Worm (Caenorhabditis elegans) whole organism, young adult: Measurements from ENCODE around the gene sru-40.

Experiments used
- B0035.1 ChIP-seq: sonication (generic microtip); optimal IDR thresholded peaks from 2 replicates; lab custom pipeline; 2016; ENCODE audit warnings: missing genetic modification characterization, mild to moderate bottlenecking, missing compliant biosample characterization, missing genotype, missing genetic modification reagents
- F57C9.4 ChIP-seq: sonication (generic microtip); optimal IDR thresholded peaks from 2 replicates; lab custom pipeline; 2017; ENCODE audit warnings: mild to moderate bottlenecking, missing genetic modification characterization, missing compliant biosample characterization
- K11D2.4 ChIP-seq: fragments of 200-800 bp; sonication (Bioruptor generic); IDR thresholded peaks from 2 replicates; pipeline ENCODE4 v1.3.6; 2022; ENCODE audit warnings: missing genetic modification reagents, missing genetic modification characterization, missing compliant biosample characterization
- Y67H2A.10 ChIP-seq: fragments of 200-800 bp; sonication (Bioruptor generic); conservative IDR thresholded peaks from 2 replicates; pipeline ENCODE4 v1.3.6; 2022; ENCODE audit warnings: missing genetic modification reagents, missing genetic modification characterization, missing compliant biosample characterization
- ama-1 ChIP-seq, 3 experiments: fragments of 150-350 bp in 1 of 3; sonication (generic microtip) in 2 of 3; optimal IDR thresholded peaks; 2 replicates each; lab custom pipeline; 2014 to 2018; ENCODE audit warnings: missing biosample characterization in 2 of 3, missing genetic modification characterization in 2 of 3, missing genetic modification reagents in 2 of 3
- aptf-2 ChIP-seq: fragments of 200-800 bp; sonication (Bioruptor generic); conservative IDR thresholded peaks from 2 replicates; pipeline ENCODE4 v1.3.6; 2022; ENCODE audit warnings: missing genetic modification reagents, missing genetic modification characterization, missing compliant biosample characterization
- bed-1 ChIP-seq: fragments of 200-800 bp; sonication (Bioruptor generic); IDR thresholded peaks from 2 replicates; pipeline ENCODE4 v1.3.6; 2022; ENCODE audit warnings: missing genetic modification reagents, missing genetic modification characterization, missing compliant biosample characterization
- bed-2 ChIP-seq: fragments of 200-800 bp; sonication (Bioruptor generic); IDR thresholded peaks from 2 replicates; pipeline ENCODE4 v1.3.6; 2022; ENCODE audit warnings: missing genetic modification reagents, missing genetic modification characterization, missing compliant biosample characterization
- ceh-91 ChIP-seq: fragments of 200-800 bp; sonication (Bioruptor generic); IDR thresholded peaks from 2 replicates; pipeline ENCODE4 v1.3.6; 2022; ENCODE audit warnings: missing genetic modification reagents, missing genetic modification characterization, missing compliant biosample characterization
- chd-7 ChIP-seq: sonication (generic microtip); optimal IDR thresholded peaks from 2 replicates; lab custom pipeline; 2016; ENCODE audit warnings: mild to moderate bottlenecking, missing genetic modification characterization, moderate library complexity, missing compliant biosample characterization
- dox-1 ChIP-seq: fragments of 200-800 bp; sonication (Bioruptor generic); IDR thresholded peaks from 2 replicates; pipeline ENCODE4 v1.3.6; 2022; ENCODE audit warnings: missing genetic modification reagents, missing genetic modification characterization, missing compliant biosample characterization
- egl-44 ChIP-seq: fragments of 200-800 bp; sonication (Bioruptor generic); IDR thresholded peaks from 2 replicates; pipeline ENCODE4 v1.3.6; 2022; ENCODE audit warnings: missing genetic modification reagents, missing genetic modification characterization, missing compliant biosample characterization
- hmg-20 ChIP-seq: fragments of 200-800 bp; sonication (Bioruptor generic); IDR thresholded peaks from 2 replicates; pipeline ENCODE4 v1.3.6; 2022; ENCODE audit warnings: missing genetic modification reagents, missing genetic modification characterization, missing compliant biosample characterization
- hsf-1 ChIP-seq: fragments of 200-800 bp; sonication (Bioruptor generic); IDR thresholded peaks from 2 replicates; pipeline ENCODE4 v1.3.6; 2022; ENCODE audit warnings: missing genetic modification reagents, missing genetic modification characterization, missing compliant biosample characterization
- lir-1 ChIP-seq: fragments of 200-800 bp; sonication (Bioruptor generic); conservative IDR thresholded peaks from 2 replicates; pipeline ENCODE4 v1.3.6; 2022; ENCODE audit warnings: missing genetic modification reagents, missing genetic modification characterization, missing compliant biosample characterization
- mcd-1 ChIP-seq: fragments of 200-800 bp; sonication (Bioruptor generic); IDR thresholded peaks from 2 replicates; pipeline ENCODE4 v1.3.6; 2022; ENCODE audit warnings: missing genetic modification reagents, missing genetic modification characterization, missing compliant biosample characterization
- mes-4 ChIP-seq: sonication (generic microtip); optimal IDR thresholded peaks from 2 replicates; lab custom pipeline; 2016; ENCODE audit warnings: missing genotype, missing genetic modification characterization, missing compliant biosample characterization
- nfya-1 ChIP-seq: sonication (generic microtip); optimal IDR thresholded peaks from 2 replicates; lab custom pipeline; 2017; ENCODE audit warnings: antibody characterized with exemption, missing compliant biosample characterization, missing genetic modification characterization, borderline replicate concordance; ENCODE audit not compliant: insufficient read depth
- nfyb-1 ChIP-seq: fragments of 200-800 bp; sonication (Bioruptor generic); IDR thresholded peaks from 2 replicates; pipeline ENCODE4 v1.3.6; 2022; ENCODE audit warnings: missing genetic modification reagents, missing genetic modification characterization, missing compliant biosample characterization
- pbrm-1 ChIP-seq: fragments of 200-800 bp; sonication (Bioruptor generic); IDR thresholded peaks from 2 replicates; pipeline ENCODE4 v1.3.6; 2022; ENCODE audit warnings: missing genetic modification reagents, missing genetic modification characterization, missing compliant biosample characterization
- repo-1 ChIP-seq: sonication (generic microtip); optimal IDR thresholded peaks from 2 replicates; lab custom pipeline; 2017; ENCODE audit warnings: mild to moderate bottlenecking, missing genetic modification characterization, missing compliant biosample characterization
- rpc-1 ChIP-seq, 2 experiments: fragments of 150-350 bp in 1 of 2; sonication (generic microtip) in 1 of 2; optimal IDR thresholded peaks; 2 replicates each; lab custom pipeline; 2014 to 2018; ENCODE audit warnings: missing biosample characterization in 1 of 2, missing genetic modification characterization in 1 of 2, missing genetic modification reagents in 1 of 2, missing genotype in 1 of 2
- sptf-2 ChIP-seq: fragments of 200-800 bp; sonication (Bioruptor generic); optimal IDR thresholded peaks from 2 replicates; lab custom pipeline; 2018; ENCODE audit warnings: mild to moderate bottlenecking, missing genetic modification characterization, missing compliant biosample characterization
- tbx-9 ChIP-seq: sonication (generic microtip); optimal IDR thresholded peaks from 2 replicates; lab custom pipeline; 2016; ENCODE audit warnings: borderline replicate concordance, missing genetic modification characterization, inconsistent platforms, missing compliant biosample characterization
- tlf-1 ChIP-seq: fragments of 200-800 bp; sonication (Bioruptor generic); optimal IDR thresholded peaks from 2 replicates; lab custom pipeline; 2018; ENCODE audit warnings: mild to moderate bottlenecking, missing genetic modification characterization, missing compliant biosample characterization
- zim-3 ChIP-seq: sonication (generic microtip); optimal IDR thresholded peaks from 2 replicates; lab custom pipeline; 2017; ENCODE audit warnings: mild to moderate bottlenecking, missing genetic modification characterization, moderate library complexity, missing compliant biosample characterization
- ztf-22 ChIP-seq: fragments of 200-800 bp; sonication (Bioruptor generic); optimal IDR thresholded peaks from 2 replicates; lab custom pipeline; 2018; ENCODE audit warnings: mild to moderate bottlenecking, missing genetic modification characterization, moderate library complexity, missing compliant biosample characterization
- ztf-25 ChIP-seq: fragments of 200-800 bp; sonication (Bioruptor generic); IDR thresholded peaks from 2 replicates; pipeline ENCODE4 v1.3.6; 2022; ENCODE audit warnings: missing genetic modification reagents, missing genetic modification characterization, missing compliant biosample characterization
- ztf-28 ChIP-seq: fragments of 200-800 bp; sonication (Bioruptor generic); IDR thresholded peaks from 2 replicates; pipeline ENCODE4 v1.3.6; 2022; ENCODE audit warnings: missing genetic modification reagents, missing genetic modification characterization, missing compliant biosample characterization
- ztf-6 ChIP-seq: fragments of 200-800 bp; sonication (Bioruptor generic); IDR thresholded peaks from 2 replicates; pipeline ENCODE4 v1.3.6; 2022; ENCODE audit warnings: missing genetic modification reagents, missing genetic modification characterization, missing compliant biosample characterization

sru-40 gene

DNA sequence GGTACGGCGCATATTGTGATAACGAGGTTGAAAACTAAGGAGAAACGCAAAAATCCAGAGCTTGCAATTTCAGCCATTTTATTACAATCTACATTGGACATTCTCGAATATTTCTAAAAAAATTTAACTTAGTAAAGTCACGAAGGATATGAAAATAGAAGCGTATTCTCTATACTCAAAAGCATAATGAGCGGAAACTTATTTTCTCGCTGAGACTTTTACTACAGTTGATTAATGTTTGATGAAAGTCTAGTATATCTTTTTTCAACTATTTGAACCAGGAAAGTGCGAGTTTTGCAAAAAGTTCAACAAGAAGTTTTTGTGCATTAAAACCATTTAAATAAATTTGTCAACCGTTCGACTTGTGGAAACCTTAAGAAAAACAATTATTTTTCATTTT, 37.5 kb upstream of the sru-40 start, which contains the start of gene srab-18:
Gene srab-18 (minus strand): TSS at position 101 of the 400 bp plus-strand sequence.
- no peak for TF ChIP-seq B0035.1
- TF ChIP-seq ztf-6 (GFP tag; lab: Robert Waterston, UW): no peak
- no peak for TF ChIP-seq tbx-9 (tag; lab: Kevin White, UChicago)
- TF ChIP-seq, all 124 proteins: peak for 0

- TF ChIP-seq hmg-20 (no peak), K11D2.4 (GFP tag; lab: Robert Waterston, UW) (no peak), mcd-1 (GFP tag; lab: Robert Waterston, UW) (no peak)
Observed at ce11 chrV:9868311-9868710, 34.5 kb upstream of the sru-40 start, which contains the start of gene srab-17. Gene srab-17 (minus strand): TSS chrV:9868411.

ce11 chrV:9860337-9860736, 26.5 kb upstream of the sru-40 start:
- TF ChIP-seq nfyb-1 (GFP tag; lab: Robert Waterston, UW) (peak; percentile 92), repo-1 (tag; lab: Kevin White, UChicago) (no peak)
- TF ChIP-seq, all 124 proteins: peak for 1

DNA sequence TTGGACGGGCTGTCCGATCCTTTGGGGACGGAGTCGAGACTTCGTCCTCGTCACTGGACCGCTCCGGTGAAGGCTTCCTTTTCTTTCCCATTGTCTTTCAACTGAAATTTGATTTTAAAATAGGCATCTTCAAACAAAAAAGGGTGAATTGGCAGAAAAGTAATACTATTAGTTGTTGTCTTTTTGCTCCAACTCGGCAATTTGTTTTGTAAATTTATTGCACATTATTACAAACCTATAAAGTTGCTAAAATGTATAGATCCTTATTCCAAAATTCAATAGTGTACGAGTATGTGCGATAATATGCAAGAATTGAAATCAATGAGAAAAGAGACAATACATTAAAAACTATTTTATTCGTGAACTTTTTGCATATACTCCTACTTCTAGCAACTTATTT, 26.1 kb upstream of the sru-40 start, which contains the start of gene lsy-12:
Gene lsy-12 (minus strand): TSS at position 101 of the 400 bp plus-strand sequence.
- TF ChIP-seq bed-2 (GFP tag; lab: Robert Waterston, UW) (no peak), nfya-1 (no peak), ztf-22 (no peak), F57C9.4 (tag; lab: Kevin White, UChicago) (no peak), pbrm-1 (GFP tag; lab: Robert Waterston, UW) (no peak), ceh-91 (GFP tag; lab: Robert Waterston, UW) (no peak), sptf-2 (GFP tag; lab: Kevin White, UChicago) (no peak), tlf-1 (GFP tag; lab: Kevin White, UChicago) (no peak), zim-3 (tag; lab: Kevin White, UChicago) (no peak), lir-1 (GFP tag; lab: Robert Waterston, UW) (no peak), egl-44 (GFP tag; lab: Robert Waterston, UW) (no peak), rpc-1 (optimal IDR thresholded peaks at IDR 0.05; lab: Kevin White, UChicago) (no peak), rpc-1 (tag; optimal IDR thresholded peaks at IDR 0.05; lab: Kevin White, UChicago) (no peak), ama-1 (optimal IDR thresholded peaks at IDR 0.05; lab: Kevin White, UChicago) (no peak), ama-1 (GFP tag; optimal IDR thresholded peaks at IDR 0.05; lab: Kevin White, UChicago) (no peak), ztf-25 (no peak), ztf-28 (GFP tag; lab: Robert Waterston, UW) (no peak), dox-1 (no peak)

- no peak for TF ChIP-seq sptf-2 (GFP tag; lab: Kevin White, UChicago)
- TF ChIP-seq chd-7: no peak
- no peak for TF ChIP-seq ztf-25
- TF ChIP-seq mes-4: no peak
- no peak for TF ChIP-seq bed-1 (GFP tag; lab: Robert Waterston, UW)
- TF ChIP-seq aptf-2: no peak
- TF ChIP-seq Y67H2A.10 (GFP tag; lab: Robert Waterston, UW): no peak
- TF ChIP-seq hsf-1 (GFP tag; lab: Robert Waterston, UW): no peak
Observed at ce11 chrV:9856978-9857377, 23.2 kb upstream of the sru-40 start.
